Worm (Caenorhabditis elegans): ENCODE data around the gene T22B2.1.

T22B2.1 gene

ce11 chrX:3915748-3916147 lies 10.1 kb upstream of the T22B2.1 start, which contains the start of gene idpp-9:
idpp-9 (minus strand) TSS chrX:3915848.
- TF ChIP-seq unc-62 (GFP tag; optimal IDR thresholded peaks at IDR 0.05) (no peak), nhr-12 (tag; optimal IDR thresholded peaks at IDR 0.05) (no peak), lin-39 (tag; optimal IDR thresholded peaks at IDR 0.05) (no peak), nhr-10 (tag; optimal IDR thresholded peaks at IDR 0.05) (no peak)

- TF ChIP-seq unc-55 (GFP tag; optimal IDR thresholded peaks at IDR 0.05) = no peak
- no peak for TF ChIP-seq lin-39 (tag; optimal IDR thresholded peaks at IDR 0.05)
- TF ChIP-seq R02D3.7 (tag; optimal IDR thresholded peaks at IDR 0.05) = no peak
These were observed 8.9 kb upstream of the T22B2.1 start, which contains the start of gene T22B2.3 for ce11 chrX:3917013-3917412. T22B2.3 (plus strand) TSS chrX:3917313.

- no peak for TF ChIP-seq gmeb-1 (tag; optimal IDR thresholded peaks at IDR 0.05)
- TF ChIP-seq C34F6.9 (tag; optimal IDR thresholded peaks at IDR 0.05) = no peak
- TF ChIP-seq zag-1 (tag; optimal IDR thresholded peaks at IDR 0.05) = no peak
- TF ChIP-seq ZK546.5 (tag; optimal IDR thresholded peaks at IDR 0.05) = no peak
- no peak for TF ChIP-seq mbf-1 (tag; optimal IDR thresholded peaks at IDR 0.05)
- no peak for TF ChIP-seq alr-1 (tag; optimal IDR thresholded peaks at IDR 0.05)
- no peak for TF ChIP-seq elt-1 (tag; optimal IDR thresholded peaks at IDR 0.05)
These were observed 7.7 kb upstream of the T22B2.1 start for ce11 chrX:3918182-3918581.

- TF ChIP-seq crh-2 (tag; optimal IDR thresholded peaks at IDR 0.05) = no peak
- no peak for TF ChIP-seq nhr-23 (tag; optimal IDR thresholded peaks at IDR 0.05)
- TF ChIP-seq zag-1 (tag; optimal IDR thresholded peaks at IDR 0.05) = no peak
- no peak for TF ChIP-seq C34F6.9 (tag; optimal IDR thresholded peaks at IDR 0.05)
These were observed 6.2 kb upstream of the T22B2.1 start for ce11 chrX:3919689-3920088.

- TF ChIP-seq ZK546.5 (tag; optimal IDR thresholded peaks at IDR 0.05) (no peak), gmeb-1 (tag; optimal IDR thresholded peaks at IDR 0.05) (no peak), unc-62 (GFP tag; optimal IDR thresholded peaks at IDR 0.05) (no peak), unc-39 (tag; optimal IDR thresholded peaks at IDR 0.05) (no peak), lin-13 (GFP tag; optimal IDR thresholded peaks at IDR 0.05) (no peak), nhr-25 (tag; optimal IDR thresholded peaks at IDR 0.05) (no peak), alr-1 (tag; optimal IDR thresholded peaks at IDR 0.05) (no peak), ztf-11 (tag; optimal IDR thresholded peaks at IDR 0.05) (no peak), aly-2 (tag; optimal IDR thresholded peaks at IDR 0.05) (no peak)
These were observed 5.8 kb upstream of the T22B2.1 start, which contains the start of gene T22B2.2 for ce11 chrX:3920101-3920500. T22B2.2 (plus strand) TSS chrX:3920401.

- TF ChIP-seq sem-4 (tag; optimal IDR thresholded peaks at IDR 0.05) = no peak
- no peak for TF ChIP-seq F13H6.1 (tag; optimal IDR thresholded peaks at IDR 0.05)
- no peak for TF ChIP-seq lin-39 (tag; optimal IDR thresholded peaks at IDR 0.05)
- TF ChIP-seq mdl-1 (tag; optimal IDR thresholded peaks at IDR 0.05) = no peak
- TF ChIP-seq lin-13 (GFP tag; optimal IDR thresholded peaks at IDR 0.05) = no peak
- no peak for TF ChIP-seq ztf-1 (GFP tag; conservative IDR thresholded peaks at IDR 0.05)
- no peak for TF ChIP-seq sma-9 (GFP tag; optimal IDR thresholded peaks at IDR 0.05)
- no peak for TF ChIP-seq sma-9 (tag; optimal IDR thresholded peaks at IDR 0.05)
- TF ChIP-seq Y55F3AM.14 (GFP tag; optimal IDR thresholded peaks at IDR 0.05) = no peak
- no peak for TF ChIP-seq unc-39 (tag; optimal IDR thresholded peaks at IDR 0.05)
- TF ChIP-seq snpc-4 (tag; optimal IDR thresholded peaks at IDR 0.05) = no peak
- no peak for TF ChIP-seq nhr-11 (tag; optimal IDR thresholded peaks at IDR 0.05)
- no peak for TF ChIP-seq lsy-2 (tag; optimal IDR thresholded peaks at IDR 0.05)
- no peak for TF ChIP-seq mab-5 (tag; optimal IDR thresholded peaks at IDR 0.05)
- no peak for TF ChIP-seq ZK546.5 (tag; optimal IDR thresholded peaks at IDR 0.05)
- no peak for TF ChIP-seq zag-1 (tag; optimal IDR thresholded peaks at IDR 0.05)
These were observed 5.1 kb upstream of the T22B2.1 start for ce11 chrX:3920747-3921146.

ce11 chrX:3931350-3931749 lies 5.5 kb downstream of the T22B2.1 start, which contains the start of gene adt-3:
adt-3 (plus strand) TSS chrX:3931650.
- no peak for TF ChIP-seq mdl-1 (tag; optimal IDR thresholded peaks at IDR 0.05)
- TF ChIP-seq ztf-1 (GFP tag; conservative IDR thresholded peaks at IDR 0.05) = no peak
- TF ChIP-seq lin-11 (tag; optimal IDR thresholded peaks at IDR 0.05) = no peak
- no peak for TF ChIP-seq skn-1 (tag; optimal IDR thresholded peaks at IDR 0.05)
- no peak for TF ChIP-seq zag-1 (tag; optimal IDR thresholded peaks at IDR 0.05)
- no peak for TF ChIP-seq R02D3.7 (tag; optimal IDR thresholded peaks at IDR 0.05)
- no peak for TF ChIP-seq nhr-25 (tag; optimal IDR thresholded peaks at IDR 0.05)
- no peak for TF ChIP-seq nhr-21 (tag; optimal IDR thresholded peaks at IDR 0.05)
- TF ChIP-seq mab-5 (tag; optimal IDR thresholded peaks at IDR 0.05) = no peak
- TF ChIP-seq lsy-2 (tag; optimal IDR thresholded peaks at IDR 0.05) = no peak
- no peak for TF ChIP-seq nhr-77 (tag; optimal IDR thresholded peaks at IDR 0.05)
- no peak for TF ChIP-seq peb-1 (tag; optimal IDR thresholded peaks at IDR 0.05)
- no peak for TF ChIP-seq nhr-129 (tag; optimal IDR thresholded peaks at IDR 0.05)
- TF ChIP-seq nhr-11 (tag; optimal IDR thresholded peaks at IDR 0.05) = no peak
- TF ChIP-seq nhr-10 (tag; optimal IDR thresholded peaks at IDR 0.05) = no peak
- no peak for TF ChIP-seq blmp-1 (tag; optimal IDR thresholded peaks at IDR 0.05; ENCODE audit: insufficient read depth)
- no peak for TF ChIP-seq dmd-4 (tag; optimal IDR thresholded peaks at IDR 0.05)
- no peak for TF ChIP-seq nhr-12 (tag; optimal IDR thresholded peaks at IDR 0.05)
- no peak for TF ChIP-seq Y55F3AM.14 (GFP tag; optimal IDR thresholded peaks at IDR 0.05)
